Fruit fly (Drosophila melanogaster) S2 (cell line): ENCODE data around the gene Grx5.

Experiments used
- CG8478 ChIP-seq: fragments of >200 bp; optimal IDR thresholded peaks from 2 replicates; lab custom pipeline; 2018
- CTCF ChIP-seq, 2 experiments: fragments of >200 bp; optimal IDR thresholded peaks; 2 replicates each; lab custom pipeline; 2018

The Grx5 gene

DNA sequence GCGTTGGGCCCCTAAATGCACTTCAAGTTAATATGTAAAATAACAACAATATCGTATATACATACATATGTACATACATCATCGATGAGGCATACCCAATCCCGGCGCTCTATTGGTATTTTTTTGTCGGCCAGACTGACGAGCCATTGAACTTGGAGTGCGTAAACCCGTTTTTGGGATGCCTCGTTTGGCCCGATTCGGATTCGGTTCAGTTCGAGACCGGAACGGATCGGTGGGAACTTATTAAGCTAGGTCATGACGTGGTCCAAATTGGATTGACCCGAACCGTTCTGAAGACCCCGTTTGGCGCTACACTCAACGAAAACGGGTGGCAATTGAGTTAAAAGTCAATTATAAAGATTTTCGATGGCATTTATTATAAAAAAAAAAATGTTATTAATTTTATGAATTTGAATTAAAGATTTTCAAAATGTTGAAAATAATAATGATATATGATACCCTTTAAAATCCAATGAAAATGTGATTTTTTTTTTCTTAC lies 8.2 kb upstream of the Grx5 start:
- TF ChIP-seq CG8478 (lab: Kevin White, UChicago) (no peak), CTCF (optimal IDR thresholded peaks at IDR 0.05; lab: Kevin White, UChicago) (no peak)

DNA sequence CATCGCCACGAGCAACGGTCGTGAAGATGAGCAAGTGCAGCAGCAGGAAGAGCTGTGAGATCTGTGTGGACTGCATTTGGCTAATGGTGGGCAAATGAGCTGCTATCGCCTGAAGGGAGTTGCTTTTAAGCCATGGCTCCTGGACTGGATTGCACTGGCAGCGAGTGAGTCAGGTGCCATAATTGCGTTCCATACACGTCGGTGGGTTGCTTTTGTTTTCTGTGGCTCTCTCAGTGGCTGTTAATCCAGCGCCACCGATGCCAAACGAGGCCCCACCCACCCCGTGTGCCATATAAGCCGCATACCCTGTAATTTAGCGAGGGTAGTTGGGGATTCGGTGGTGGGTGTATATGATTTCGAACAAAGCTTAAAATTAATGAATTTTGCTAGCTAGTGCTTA lies 6.7 kb upstream of the Grx5 start, which contains the start of gene CG12539:
CG12539 (minus strand) TSS at position 101 of the 400 bp plus-strand sequence.
- TF ChIP-seq CG8478 (lab: Kevin White, UChicago) (no peak), CTCF (optimal IDR thresholded peaks at IDR 0.05; lab: Kevin White, UChicago) (no peak)

DNA sequence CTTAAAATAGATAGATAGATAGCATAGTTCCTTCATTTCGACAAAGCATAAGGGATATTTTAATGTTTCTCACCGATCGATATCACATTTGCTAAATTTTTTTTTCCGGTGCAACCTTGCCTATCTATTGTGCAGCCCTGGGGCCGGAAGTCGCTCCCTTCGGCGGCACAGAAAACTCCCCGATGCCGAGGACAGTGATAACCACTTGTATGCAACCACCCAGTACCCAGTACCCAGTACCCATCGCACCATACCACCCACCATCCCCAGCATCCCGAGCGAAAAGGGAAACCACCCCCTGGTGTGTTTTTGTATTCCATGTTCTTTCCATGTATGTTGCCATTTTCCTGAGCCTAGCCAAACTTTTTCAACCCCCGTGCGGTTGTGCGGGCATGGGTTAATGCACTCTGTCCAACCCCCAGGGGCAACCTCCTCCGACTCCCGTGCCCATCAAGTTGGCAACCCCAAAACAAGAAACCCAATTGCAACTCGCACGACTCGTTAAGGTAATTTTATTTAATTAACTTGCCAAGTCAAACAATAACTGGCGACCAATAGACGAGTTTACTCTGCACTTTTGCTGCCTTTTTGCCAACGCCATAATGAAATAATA lies 4.0 kb upstream of the Grx5 start:
- TF ChIP-seq CTCF (optimal IDR thresholded peaks at IDR 0.05; lab: Kevin White, UChicago) (no peak), CG8478 (lab: Kevin White, UChicago) (no peak)

DNA sequence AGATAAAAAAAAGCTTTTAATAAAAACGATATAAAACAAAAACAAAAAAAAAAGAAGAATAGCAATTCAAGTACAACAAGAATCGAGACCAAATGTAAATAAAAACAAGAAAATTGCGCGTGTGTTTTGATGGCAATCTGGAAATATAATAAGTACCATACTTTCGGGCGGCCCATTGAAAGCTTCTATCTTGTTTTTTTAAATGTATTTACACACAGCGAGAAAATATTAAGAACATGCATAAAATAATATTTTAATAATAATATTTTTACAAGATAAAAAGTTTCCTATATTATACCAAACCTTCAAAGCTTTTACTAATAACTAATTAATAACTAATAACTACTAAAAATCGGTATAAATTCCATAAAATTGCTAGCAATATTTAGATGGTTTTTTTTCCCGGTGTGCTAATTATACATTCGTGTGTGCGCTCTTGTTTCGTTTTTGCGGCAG lies 2.4 kb upstream of the Grx5 start:
- TF ChIP-seq CTCF (optimal IDR thresholded peaks at IDR 0.05; lab: Kevin White, UChicago) (no peak), CG8478 (lab: Kevin White, UChicago) (no peak)

DNA sequence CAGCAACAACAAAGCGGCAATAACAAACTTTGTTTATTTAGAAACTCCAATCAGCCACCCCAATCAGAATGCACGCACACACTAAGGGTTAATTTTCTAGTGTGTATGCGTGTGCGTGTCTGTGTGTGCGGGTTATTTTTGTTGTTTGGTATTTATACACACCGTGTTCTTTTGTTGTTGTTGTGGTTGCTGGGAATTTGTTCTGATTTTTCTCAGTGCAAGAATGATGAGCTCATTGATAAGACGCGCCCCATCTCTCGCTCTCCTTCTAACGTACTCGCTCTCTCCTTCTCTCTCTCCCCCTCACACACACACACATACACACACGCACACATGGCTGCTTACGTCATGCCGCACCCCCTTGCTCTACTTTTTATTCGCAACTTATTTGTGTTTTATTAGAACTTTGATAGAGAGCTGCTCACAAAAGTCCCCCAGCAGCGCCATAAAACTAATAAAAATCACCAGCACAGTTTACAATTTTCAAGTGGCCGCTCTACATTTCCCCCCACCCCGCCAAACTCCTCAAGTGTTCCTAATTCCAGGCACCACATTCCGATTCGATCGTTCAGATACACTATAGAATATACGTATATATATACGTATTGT lies 1.8 kb upstream of the Grx5 start:
- no peak for TF ChIP-seq CTCF (optimal IDR thresholded peaks at IDR 0.05; lab: Kevin White, UChicago)
- TF ChIP-seq CG8478 (lab: Kevin White, UChicago), result no peak

DNA sequence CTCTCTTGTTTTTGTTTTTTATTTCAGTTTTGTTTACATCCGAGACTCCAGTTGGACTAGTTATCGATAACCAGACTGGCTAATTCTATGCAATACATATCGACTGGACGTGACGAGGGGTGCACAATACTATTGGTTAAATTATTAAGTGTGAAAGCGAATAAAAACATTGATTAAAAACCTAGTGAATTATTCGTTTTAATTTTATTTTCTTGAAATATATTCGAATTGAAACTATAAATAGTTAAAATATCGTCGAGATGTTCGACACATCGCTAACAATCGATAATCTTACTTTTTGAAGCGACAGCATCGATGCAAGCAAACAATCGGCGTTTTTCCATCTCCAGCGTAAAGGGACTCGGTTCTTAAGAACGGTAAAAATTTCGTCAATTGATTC lies 1.0 kb upstream of the Grx5 start, which contains the start of the genes CG32590 and Flo2:
CG32590 (minus strand) TSS at position 60 of the 400 bp plus-strand sequence.
Flo2 (plus strand) TSS at position 330 of the 400 bp plus-strand sequence.
- TF ChIP-seq CTCF (optimal IDR thresholded peaks at IDR 0.05; lab: Kevin White, UChicago) (no peak), CG8478 (lab: Kevin White, UChicago) (no peak)

DNA sequence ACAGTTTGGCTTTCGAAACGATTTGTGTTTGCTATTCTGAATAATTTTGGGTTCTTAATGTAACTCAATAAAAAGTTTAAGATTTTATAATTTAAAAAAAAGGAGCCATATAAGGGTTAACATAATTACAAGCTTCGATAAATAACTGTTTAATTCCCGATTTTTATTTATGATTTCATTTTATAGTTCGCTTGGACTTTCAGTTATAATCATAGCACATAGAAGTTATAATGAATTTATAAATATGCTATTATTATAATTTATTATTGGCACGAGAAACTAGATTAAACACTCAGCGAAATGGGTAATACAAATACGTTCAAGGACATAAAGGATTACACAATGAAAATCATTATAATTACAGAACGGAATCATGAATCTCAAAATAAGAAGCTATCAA lies 1.6 kb downstream of the Grx5 start, which contains the start of gene CG14410:
CG14410 (plus strand) TSS at position 301 of the 400 bp plus-strand sequence.
- TF ChIP-seq CG8478 (lab: Kevin White, UChicago), result no peak
- TF ChIP-seq CTCF (optimal IDR thresholded peaks at IDR 0.05; lab: Kevin White, UChicago), result no peak

DNA sequence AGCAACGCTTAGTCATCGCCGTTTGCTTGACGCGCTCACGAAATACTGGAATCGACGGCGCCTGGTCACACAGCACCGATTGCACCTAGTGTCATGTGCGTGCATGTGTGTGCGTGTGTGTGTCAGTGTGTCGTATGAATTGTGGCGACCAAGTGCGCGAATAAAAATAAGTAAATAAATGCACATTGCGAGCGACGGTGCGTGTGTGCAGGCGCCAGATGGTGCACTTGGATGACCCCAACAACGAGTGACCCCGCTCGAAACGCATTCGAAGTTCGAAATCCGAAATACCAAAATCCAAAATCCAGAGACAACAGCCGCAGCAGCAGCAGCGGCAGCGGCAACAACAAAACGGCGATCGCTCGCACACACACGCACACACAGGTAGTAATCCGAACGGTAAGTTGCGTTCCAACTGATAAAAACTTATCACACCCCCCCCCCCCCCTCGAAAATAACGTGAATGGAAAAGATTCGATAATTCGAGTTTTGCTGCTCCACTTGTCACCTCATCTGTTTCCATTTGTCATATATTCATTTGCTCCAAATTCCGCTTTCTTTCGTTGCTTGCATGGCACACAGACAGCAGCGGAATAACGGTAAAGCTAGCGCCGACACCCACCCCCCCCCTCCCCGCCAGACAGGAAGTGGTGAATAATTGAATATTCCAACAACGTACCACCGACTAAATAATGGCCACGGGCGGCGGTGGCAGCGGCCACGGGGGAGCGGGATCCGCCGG lies 5.3 kb downstream of the Grx5 start, which contains the start of gene CG14411:
CG14411 (plus strand) TSS at position 86 of the 742 bp plus-strand sequence.
- TF ChIP-seq CG8478 (lab: Kevin White, UChicago) (no peak), CTCF (optimal IDR thresholded peaks at IDR 0.05; lab: Kevin White, UChicago) (no peak)

DNA sequence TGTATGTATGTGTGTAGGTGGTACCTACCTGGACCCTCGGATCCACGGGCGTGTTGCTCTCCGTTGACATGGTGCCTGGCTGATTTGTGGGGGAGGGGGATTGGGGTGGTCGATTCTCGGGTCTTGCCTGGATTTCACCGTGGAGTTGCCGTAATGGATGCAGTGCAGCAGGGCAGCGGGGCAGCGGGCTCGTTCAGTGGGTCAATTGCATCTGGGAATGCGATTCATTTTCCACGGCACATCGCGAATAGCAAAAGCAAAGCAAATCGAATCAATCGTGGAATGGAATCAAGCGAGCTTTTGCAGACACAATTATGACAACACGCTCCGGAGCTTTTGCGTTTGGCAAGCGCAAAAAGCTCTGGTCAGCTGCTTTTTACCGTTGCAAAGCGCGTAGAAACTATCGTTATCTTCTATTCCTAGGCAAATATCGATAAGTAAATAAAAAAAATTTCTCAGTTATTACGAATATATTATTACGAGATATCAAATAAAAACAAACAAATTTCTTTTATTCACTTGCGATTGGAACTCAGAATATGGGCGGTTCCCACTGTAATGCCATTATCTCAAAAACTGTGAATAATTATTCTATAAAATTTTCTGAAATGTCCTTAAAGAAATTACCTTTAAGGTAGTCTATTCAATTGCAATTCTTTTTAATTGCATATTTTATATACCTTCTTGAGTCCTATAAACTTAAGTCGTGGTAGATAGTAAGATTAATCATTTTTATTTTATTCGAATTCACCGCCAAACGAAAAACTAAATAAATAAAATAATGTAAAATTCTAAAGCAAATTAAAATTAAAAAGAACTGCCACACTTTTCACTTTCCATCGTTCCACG lies 6.1 kb downstream of the Grx5 start, which contains the start of gene CG14408:
CG14408 (minus strand) TSS at position 321 of the 849 bp plus-strand sequence.
- TF ChIP-seq CTCF (optimal IDR thresholded peaks at IDR 0.05; lab: Kevin White, UChicago) (no peak), CG8478 (lab: Kevin White, UChicago) (no peak)

DNA sequence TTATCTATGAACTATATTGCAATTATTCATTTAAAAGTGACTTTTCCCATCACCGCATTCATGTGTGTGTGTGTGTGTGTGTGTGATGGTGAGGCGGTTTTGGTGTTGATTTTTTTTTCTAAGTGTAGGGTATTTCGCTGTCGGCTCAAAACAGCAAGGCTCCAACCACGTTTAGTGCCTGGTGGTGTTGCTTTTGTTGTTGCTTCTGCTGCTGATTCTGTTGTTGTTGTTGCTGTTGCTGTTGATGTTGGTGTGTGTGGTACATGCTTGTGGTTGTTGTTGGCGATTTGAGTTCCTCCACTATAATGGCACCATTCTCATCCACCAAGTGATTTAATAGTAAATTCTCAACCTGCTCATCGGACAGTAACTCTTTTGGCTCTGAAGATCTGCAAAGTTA lies 10.4 kb downstream of the Grx5 start:
- TF ChIP-seq CG8478 (lab: Kevin White, UChicago) (no peak), CTCF (optimal IDR thresholded peaks at IDR 0.05; lab: Kevin White, UChicago) (no peak)

DNA sequence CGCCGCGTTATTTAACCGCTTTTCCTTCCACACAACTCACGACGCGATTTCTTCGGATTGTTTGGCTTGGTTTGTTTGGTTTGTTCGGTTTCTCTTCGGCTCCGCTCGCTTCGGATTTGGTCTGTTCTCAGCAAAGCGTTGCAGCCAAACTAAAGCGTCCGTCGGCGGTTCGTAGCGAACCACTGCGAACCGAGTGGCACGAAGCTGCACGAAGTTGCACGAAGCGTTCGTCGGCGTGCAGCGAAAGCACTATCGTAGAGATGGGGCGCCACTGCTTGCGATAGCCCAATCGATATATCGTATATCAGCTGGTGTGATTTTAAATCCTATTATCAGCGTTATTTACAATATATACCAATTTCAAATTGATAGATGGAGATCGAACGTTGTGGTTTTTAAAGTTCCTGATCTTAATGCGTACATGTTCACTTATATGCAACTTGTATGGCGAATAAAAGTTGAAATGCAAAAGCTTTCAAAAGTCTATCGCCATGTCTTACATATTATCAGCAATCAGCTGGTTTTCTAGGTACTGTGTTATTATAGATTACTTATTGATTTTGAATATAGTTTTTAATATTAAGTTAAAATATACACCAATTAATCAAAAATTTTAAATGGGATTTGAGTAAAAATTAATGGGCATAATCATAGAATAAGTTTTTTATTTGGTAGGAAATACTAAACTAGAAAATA lies 11.9 kb downstream of the Grx5 start, which contains the start of gene rut:
rut (minus strand) TSS at position 152 of the 696 bp plus-strand sequence.
- TF ChIP-seq CG8478 (lab: Kevin White, UChicago) (no peak), CTCF (optimal IDR thresholded peaks at IDR 0.05; lab: Kevin White, UChicago) (no peak)

DNA sequence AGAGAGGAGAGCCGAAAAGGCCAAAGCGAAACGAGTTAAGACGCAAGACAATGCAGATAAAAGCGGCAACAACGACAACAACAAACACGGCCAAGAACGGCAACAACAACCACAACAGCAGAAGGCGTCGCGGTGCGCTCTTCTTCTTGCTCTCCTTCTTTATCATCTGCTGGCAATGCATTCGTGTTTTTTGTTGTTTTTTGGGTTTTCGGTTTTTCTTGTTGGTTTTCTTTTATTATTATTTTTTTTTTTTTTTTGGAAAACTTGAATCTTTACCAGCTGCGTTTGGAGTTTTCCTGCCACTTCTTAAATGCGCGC lies 12.6 kb downstream of the Grx5 start:
- no peak for TF ChIP-seq CG8478 (lab: Kevin White, UChicago)
- no peak for TF ChIP-seq CTCF (optimal IDR thresholded peaks at IDR 0.05; lab: Kevin White, UChicago)
